Worm (Caenorhabditis elegans) whole organism, L2 larva: Measurements from ENCODE around the gene F32D1.8.

Source experiments
- ZK546.5 ChIP-seq: sonication (generic microtip); optimal IDR thresholded peaks from 2 replicates; lab custom pipeline; 2017; ENCODE audit warnings: missing biosample characterization, missing genetic modification characterization
- blmp-1 ChIP-seq: sonication (generic microtip); optimal IDR thresholded peaks from 2 replicates; lab custom pipeline; 2017; ENCODE audit warnings: missing genetic modification characterization, mild to moderate bottlenecking, missing compliant biosample characterization, antibody characterized with exemption, moderate library complexity; ENCODE audit not compliant: insufficient read depth
- ceh-82 ChIP-seq: fragments of 150-350 bp; optimal IDR thresholded peaks from 2 replicates; lab custom pipeline; 2014; ENCODE audit warnings: missing biosample characterization, missing genetic modification characterization
- fos-1 ChIP-seq: fragments of 150-350 bp; optimal IDR thresholded peaks from 2 replicates; lab custom pipeline; 2014; ENCODE audit warnings: missing biosample characterization, missing genetic modification characterization
- nhr-11 ChIP-seq: fragments of 150-350 bp; optimal IDR thresholded peaks from 2 replicates; lab custom pipeline; 2014; ENCODE audit warnings: missing biosample characterization, missing genetic modification characterization
- nhr-77 ChIP-seq: fragments of 150-350 bp; optimal IDR thresholded peaks from 2 replicates; lab custom pipeline; 2014; ENCODE audit warnings: missing biosample characterization, missing genetic modification characterization
- snpc-4 ChIP-seq: fragments of 150-350 bp; optimal IDR thresholded peaks from 2 replicates; lab custom pipeline; 2014; ENCODE audit warnings: missing biosample characterization, missing genetic modification characterization

DNA sequence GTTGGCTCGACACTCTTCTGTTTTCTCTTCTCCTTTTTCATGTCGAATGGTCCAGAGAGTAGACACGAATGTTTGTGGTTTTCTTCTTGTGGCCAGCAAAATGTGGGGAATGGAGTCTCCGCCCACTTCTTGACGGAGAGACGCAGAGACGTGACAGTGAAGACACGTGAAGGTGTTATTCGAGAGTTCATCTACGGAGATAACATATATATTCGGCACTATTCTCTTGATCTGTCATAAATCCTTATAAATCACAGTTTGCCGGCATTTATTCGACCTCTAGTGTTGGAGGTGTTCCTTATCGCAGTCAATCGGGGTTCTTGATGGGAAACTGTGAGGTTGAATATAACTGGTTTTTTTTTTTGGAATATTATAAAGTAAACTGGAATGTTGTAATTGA is 16.0 kb downstream of the F32D1.8 start, which contains the start of gene F32D1.3:
- TF ChIP-seq blmp-1 (tag; lab: Kevin White, UChicago) (no peak), snpc-4 (tag; lab: Kevin White, UChicago) (no peak), fos-1 (tag; lab: Kevin White, UChicago) (no peak), ZK546.5 (tag; lab: Kevin White, UChicago) (no peak), ceh-82 (tag; lab: Kevin White, UChicago) (no peak), nhr-11 (tag; lab: Kevin White, UChicago) (no peak), nhr-77 (tag; lab: Kevin White, UChicago) (no peak)
